Worm (Caenorhabditis elegans) whole organism, young adult: ENCODE data around the gene clec-73.
"Not testable (repeated sequence)": the region's sequence is repeated elsewhere in the genome, so short reads cannot be mapped to it uniquely, and the experiment has no call there.

ENCODE experiments used
- B0019.2 ChIP-seq: fragments of 200-800 bp; sonication (Bioruptor generic); conservative IDR thresholded peaks from 2 replicates; pipeline ENCODE4 v1.3.6; 2022; ENCODE audit warnings: missing genetic modification reagents, missing genetic modification characterization, missing compliant biosample characterization
- B0261.1 ChIP-seq: sonication (generic microtip); optimal IDR thresholded peaks from 2 replicates; lab custom pipeline; 2016; ENCODE audit warnings: mild to moderate bottlenecking, missing genetic modification characterization, moderate library complexity, missing compliant biosample characterization
- C06A6.2 ChIP-seq: fragments of 200-800 bp; sonication (Bioruptor generic); conservative IDR thresholded peaks from 2 replicates; pipeline ENCODE4 v1.3.6; 2022; ENCODE audit warnings: missing genetic modification characterization, missing compliant biosample characterization
- F10E7.11 ChIP-seq: sonication (generic microtip); optimal IDR thresholded peaks from 2 replicates; lab custom pipeline; 2017; ENCODE audit warnings: mild to moderate bottlenecking, missing genetic modification characterization, moderate library complexity, missing compliant biosample characterization
- F23B12.7 ChIP-seq: sonication (generic microtip); optimal IDR thresholded peaks from 2 replicates; lab custom pipeline; 2017; ENCODE audit warnings: missing genetic modification characterization, mild to moderate bottlenecking, missing compliant biosample characterization, antibody characterized with exemption, moderate library complexity; ENCODE audit not compliant: insufficient read depth
- F33H1.4 ChIP-seq: fragments of 200-800 bp; sonication (Bioruptor generic); IDR thresholded peaks from 2 replicates; pipeline ENCODE4 v1.3.6; 2022; ENCODE audit warnings: missing genetic modification reagents, missing genetic modification characterization, missing compliant biosample characterization
- F49E8.2 ChIP-seq: sonication (generic microtip); optimal IDR thresholded peaks from 3 replicates; lab custom pipeline; 2017; ENCODE audit warnings: missing genetic modification characterization, mild to moderate bottlenecking, missing compliant biosample characterization, antibody characterized with exemption, moderate library complexity; ENCODE audit not compliant: insufficient read depth
- K11D2.4 ChIP-seq: fragments of 200-800 bp; sonication (Bioruptor generic); IDR thresholded peaks from 2 replicates; pipeline ENCODE4 v1.3.6; 2022; ENCODE audit warnings: missing genetic modification reagents, missing genetic modification characterization, missing compliant biosample characterization
- T26A5.8 ChIP-seq: sonication (generic microtip); optimal IDR thresholded peaks from 2 replicates; lab custom pipeline; 2016; ENCODE audit warnings: missing genetic modification characterization, missing compliant biosample characterization
- Y67H2A.10 ChIP-seq: fragments of 200-800 bp; sonication (Bioruptor generic); conservative IDR thresholded peaks from 2 replicates; pipeline ENCODE4 v1.3.6; 2022; ENCODE audit warnings: missing genetic modification reagents, missing genetic modification characterization, missing compliant biosample characterization
- aptf-3 ChIP-seq: fragments of 200-800 bp; sonication (Bioruptor generic); IDR thresholded peaks from 2 replicates; pipeline ENCODE4 v1.3.6; 2022; ENCODE audit warnings: missing genetic modification characterization, missing compliant biosample characterization
- ceh-100 ChIP-seq: fragments of 200-800 bp; sonication (Bioruptor generic); IDR thresholded peaks from 2 replicates; pipeline ENCODE4 v1.3.6; 2022; ENCODE audit warnings: missing genetic modification reagents, missing genetic modification characterization, missing compliant biosample characterization
- ceh-91 ChIP-seq: fragments of 200-800 bp; sonication (Bioruptor generic); IDR thresholded peaks from 2 replicates; pipeline ENCODE4 v1.3.6; 2022; ENCODE audit warnings: missing genetic modification reagents, missing genetic modification characterization, missing compliant biosample characterization
- chd-7 ChIP-seq: sonication (generic microtip); optimal IDR thresholded peaks from 2 replicates; lab custom pipeline; 2016; ENCODE audit warnings: mild to moderate bottlenecking, missing genetic modification characterization, moderate library complexity, missing compliant biosample characterization
- die-1 ChIP-seq: sonication (generic microtip); optimal IDR thresholded peaks from 2 replicates; lab custom pipeline; 2016; ENCODE audit warnings: missing genotype, mild to moderate bottlenecking, missing genetic modification characterization, missing compliant biosample characterization
- ets-4 ChIP-seq: fragments of 200-800 bp; sonication (Bioruptor generic); optimal IDR thresholded peaks from 2 replicates; lab custom pipeline; 2018; ENCODE audit warnings: mild to moderate bottlenecking, missing genetic modification characterization, missing compliant biosample characterization
- him-1 ChIP-seq: sonication (generic microtip); optimal IDR thresholded peaks from 2 replicates; lab custom pipeline; 2016; ENCODE audit warnings: missing genotype, missing genetic modification reagents, missing genetic modification characterization, missing compliant biosample characterization
- hlh-12 ChIP-seq: sonication (generic microtip); optimal IDR thresholded peaks from 2 replicates; lab custom pipeline; 2016; ENCODE audit warnings: missing genetic modification characterization, missing compliant biosample characterization
- hmg-1.2 ChIP-seq: fragments of 200-800 bp; sonication (Bioruptor generic); IDR thresholded peaks from 2 replicates; pipeline ENCODE4 v1.3.6; 2022; ENCODE audit warnings: missing genetic modification reagents, missing genetic modification characterization, missing compliant biosample characterization
- lsy-27 ChIP-seq: sonication (generic microtip); optimal IDR thresholded peaks from 2 replicates; lab custom pipeline; 2017; ENCODE audit warnings: missing genetic modification characterization, mild to moderate bottlenecking, missing compliant biosample characterization, antibody characterized with exemption, missing genotype, borderline replicate concordance; ENCODE audit not compliant: insufficient read depth
- madf-10 ChIP-seq: sonication (generic microtip); optimal IDR thresholded peaks from 2 replicates; lab custom pipeline; 2016; ENCODE audit warnings: mild to moderate bottlenecking, missing genetic modification characterization, missing compliant biosample characterization
- mel-28 ChIP-seq: sonication (generic microtip); optimal IDR thresholded peaks from 2 replicates; lab custom pipeline; 2016; ENCODE audit warnings: borderline replicate concordance, mild to moderate bottlenecking, missing genetic modification characterization, missing compliant biosample characterization
- nfya-1 ChIP-seq: sonication (generic microtip); optimal IDR thresholded peaks from 2 replicates; lab custom pipeline; 2017; ENCODE audit warnings: antibody characterized with exemption, missing compliant biosample characterization, missing genetic modification characterization, borderline replicate concordance; ENCODE audit not compliant: insufficient read depth
- nhr-179 ChIP-seq: sonication (generic microtip); optimal IDR thresholded peaks from 2 replicates; lab custom pipeline; 2016; ENCODE audit warnings: mild to moderate bottlenecking, missing genetic modification characterization, missing compliant biosample characterization
- nhr-27 ChIP-seq: fragments of 200-800 bp; sonication (Bioruptor generic); optimal IDR thresholded peaks from 2 replicates; lab custom pipeline; 2018; ENCODE audit warnings: mild to moderate bottlenecking, missing genetic modification characterization, moderate library complexity, missing compliant biosample characterization
- nhr-80 ChIP-seq: sonication (generic microtip); optimal IDR thresholded peaks from 2 replicates; lab custom pipeline; 2016; ENCODE audit warnings: missing genetic modification characterization, missing compliant biosample characterization
- pha-4 ChIP-seq: fragments of 150-350 bp; sonication (generic microtip); optimal IDR thresholded peaks from 2 replicates; lab custom pipeline; 2014; ENCODE audit warnings: missing biosample characterization, missing genetic modification reagents, missing genetic modification characterization
- rpc-1 ChIP-seq, 2 experiments: fragments of 150-350 bp in 1 of 2; sonication (generic microtip) in 1 of 2; optimal IDR thresholded peaks; 2 replicates each; lab custom pipeline; 2014 to 2018; ENCODE audit warnings: missing biosample characterization in 1 of 2, missing genetic modification characterization in 1 of 2, missing genetic modification reagents in 1 of 2, missing genotype in 1 of 2
- sea-2 ChIP-seq: fragments of 200-800 bp; sonication (Bioruptor generic); IDR thresholded peaks from 2 replicates; pipeline ENCODE4 v1.3.6; 2022; ENCODE audit warnings: missing genetic modification characterization, missing compliant biosample characterization
- snpc-3.4 ChIP-seq: sonication (generic microtip); optimal IDR thresholded peaks from 2 replicates; lab custom pipeline; 2017; ENCODE audit warnings: missing genetic modification characterization, mild to moderate bottlenecking, missing compliant biosample characterization, antibody characterized with exemption, moderate library complexity, missing genotype, missing genetic modification reagents
- tbp1 ChIP-seq: fragments of 200-800 bp; sonication (Bioruptor generic); optimal IDR thresholded peaks from 2 replicates; lab custom pipeline; 2018; ENCODE audit warnings: mild to moderate bottlenecking, missing genetic modification characterization, missing compliant biosample characterization
- tlf-1 ChIP-seq: fragments of 200-800 bp; sonication (Bioruptor generic); optimal IDR thresholded peaks from 2 replicates; lab custom pipeline; 2018; ENCODE audit warnings: mild to moderate bottlenecking, missing genetic modification characterization, missing compliant biosample characterization
- unc-130 ChIP-seq: sonication (generic microtip); optimal IDR thresholded peaks from 2 replicates; lab custom pipeline; 2016; ENCODE audit warnings: missing genetic modification reagents, missing genetic modification characterization, missing compliant biosample characterization
- unc-62 ChIP-seq: fragments of 150-350 bp; optimal IDR thresholded peaks from 2 replicates; lab custom pipeline; 2014; ENCODE audit warnings: missing biosample characterization, missing genetic modification reagents, missing genetic modification characterization
- zim-3 ChIP-seq: sonication (generic microtip); optimal IDR thresholded peaks from 2 replicates; lab custom pipeline; 2017; ENCODE audit warnings: mild to moderate bottlenecking, missing genetic modification characterization, moderate library complexity, missing compliant biosample characterization
- ztf-22 ChIP-seq: fragments of 200-800 bp; sonication (Bioruptor generic); optimal IDR thresholded peaks from 2 replicates; lab custom pipeline; 2018; ENCODE audit warnings: mild to moderate bottlenecking, missing genetic modification characterization, moderate library complexity, missing compliant biosample characterization

Gene clec-73

DNA sequence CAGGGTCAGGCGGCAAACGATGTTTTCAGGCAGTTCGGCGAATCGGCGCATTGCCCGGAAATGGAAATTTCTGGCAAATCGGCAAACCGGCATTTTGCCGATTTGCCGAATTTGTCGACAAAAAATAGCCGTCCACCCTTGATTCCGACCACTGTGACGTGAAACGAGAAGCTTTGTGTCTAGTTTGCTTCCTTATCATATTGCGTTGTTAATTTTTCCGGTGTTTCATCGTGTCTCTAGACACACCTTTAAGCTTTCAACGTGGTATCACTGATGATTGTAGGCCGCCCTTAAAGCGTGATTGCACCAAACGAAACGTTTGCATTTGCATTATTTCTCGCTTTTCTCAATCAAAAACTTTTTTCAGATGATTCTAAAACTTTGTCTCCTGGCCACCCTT, 18.9 kb downstream of the clec-73 start, which contains the start of gene clec-71:
Gene clec-71, plus strand, starts transcription at position 362 of the 400 bp plus-strand sequence.
- no peak for TF ChIP-seq B0261.1 (tag; lab: Kevin White, UChicago)
- no peak for TF ChIP-seq zim-3
- no peak for TF ChIP-seq unc-62 (GFP tag; lab: Kevin White, UChicago)
- no peak for TF ChIP-seq nhr-27 (tag; lab: Kevin White, UChicago)
- no peak for TF ChIP-seq C06A6.2
- no peak for TF ChIP-seq F10E7.11 (tag; lab: Kevin White, UChicago)
- TF ChIP-seq ceh-100 (GFP tag; lab: Robert Waterston, UW) = no peak
- no peak for TF ChIP-seq sea-2

DNA sequence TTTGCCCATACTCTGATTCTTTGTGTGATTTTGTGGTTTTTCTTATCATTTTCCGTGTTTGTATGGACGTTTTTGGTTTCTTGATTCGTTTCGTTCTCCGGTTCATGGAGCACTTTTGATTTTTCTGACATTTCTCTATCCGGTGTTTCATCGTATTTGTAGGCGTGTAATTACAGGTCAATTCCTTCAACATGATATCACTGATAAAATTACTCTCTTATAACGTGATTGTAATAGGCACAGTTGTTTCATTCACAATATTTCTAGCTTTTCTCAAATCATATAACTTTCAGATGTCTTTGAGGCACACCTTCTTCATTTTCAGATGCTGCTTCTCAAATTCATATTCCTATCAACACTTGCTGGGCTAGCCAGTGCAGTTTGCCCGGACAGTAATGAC, 23.6 kb downstream of the clec-73 start, which contains the start of gene clec-70:
Gene clec-70, plus strand, starts transcription at position 301 of the 400 bp plus-strand sequence.
- TF ChIP-seq F23B12.7 (tag; lab: Kevin White, UChicago); hmg-1.2 (GFP tag; lab: Robert Waterston, UW); B0019.2 (GFP tag; lab: Robert Waterston, UW): not testable (repeated sequence)
- TF ChIP-seq, all 124 proteins: peak for 0; not testable (repeated sequence) for 124

DNA sequence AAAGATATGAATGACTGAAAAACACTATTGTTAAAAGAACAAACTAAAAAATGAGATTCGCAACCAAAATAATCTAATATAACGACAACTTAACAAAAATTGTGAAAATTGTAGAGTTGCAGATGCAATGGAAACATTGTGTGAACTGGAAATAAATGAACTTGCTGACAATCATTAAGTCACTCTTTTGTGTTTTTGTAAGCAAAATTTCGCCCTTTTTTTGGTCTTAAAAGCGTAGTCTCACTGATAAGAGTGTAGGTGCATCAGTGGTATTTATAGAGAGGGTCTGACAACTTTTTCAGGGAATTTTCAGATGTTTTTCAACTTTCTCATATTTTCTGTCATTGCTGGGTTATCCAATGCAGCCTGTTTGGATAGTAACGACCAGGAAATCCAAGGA, 29.9 kb downstream of the clec-73 start, which contains the start of gene clec-68:
Gene clec-68, plus strand, starts transcription at position 301 of the 400 bp plus-strand sequence.
- TF ChIP-seq snpc-3.4 = no peak
- no peak for TF ChIP-seq ets-4 (GFP tag; lab: Kevin White, UChicago)
- no peak for TF ChIP-seq him-1 (tag; lab: Kevin White, UChicago)
- no peak for TF ChIP-seq mel-28
- TF ChIP-seq madf-10 = no peak
- no peak for TF ChIP-seq F33H1.4 (GFP tag; lab: Robert Waterston, UW)
- no peak for TF ChIP-seq nhr-179
- no peak for TF ChIP-seq chd-7 (tag; lab: Kevin White, UChicago)

DNA sequence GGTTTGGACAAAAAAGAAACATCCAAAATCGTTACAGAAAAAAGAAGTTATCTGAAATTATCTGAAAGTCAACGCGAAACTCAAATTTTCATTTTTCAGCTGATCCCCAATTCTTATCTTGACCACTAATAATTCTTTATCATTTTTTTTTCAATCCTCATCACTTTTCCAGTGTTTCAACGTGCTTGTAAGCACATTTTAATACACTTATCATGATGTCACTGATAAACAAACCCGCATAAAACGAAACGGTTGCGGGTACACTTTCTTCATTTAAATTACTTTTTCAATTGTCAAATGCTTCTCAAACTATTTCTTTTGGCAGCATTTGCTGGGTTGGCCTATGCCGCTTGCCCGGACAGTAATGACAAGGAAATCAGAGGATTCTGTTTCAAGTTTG, 34.1 kb downstream of the clec-73 start, which contains the start of gene clec-67:
Gene clec-67, plus strand, starts transcription at position 268 of the 400 bp plus-strand sequence.
- TF ChIP-seq aptf-3 (GFP tag; lab: Robert Waterston, UW) (no peak), tlf-1 (GFP tag; lab: Kevin White, UChicago) (no peak), nhr-80 (tag; lab: Kevin White, UChicago) (peak; percentile 44), pha-4 (tag; lab: Kevin White, UChicago) (no peak)
- TF ChIP-seq, all 124 proteins: peak for 1

DNA sequence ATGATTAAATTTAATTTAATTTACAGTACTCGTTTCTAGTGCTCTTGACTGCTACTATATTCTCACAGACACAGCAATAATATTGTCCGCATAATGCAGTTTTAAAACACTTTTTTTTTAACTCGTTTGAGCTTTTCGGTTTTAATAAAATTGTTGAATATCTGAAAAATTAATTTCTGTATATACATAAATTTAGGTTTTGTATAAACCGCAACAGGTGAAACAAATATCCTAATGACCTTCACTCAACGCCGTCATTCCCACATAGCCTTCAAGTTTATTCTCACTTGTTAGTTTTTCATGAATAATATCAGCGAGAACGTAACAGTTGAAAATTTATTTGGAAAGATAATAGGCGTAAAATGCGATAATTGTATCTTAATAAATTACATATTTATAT, 36.5 kb downstream of the clec-73 start, which contains the start of gene srz-19:
Gene srz-19, plus strand, starts transcription at position 301 of the 400 bp plus-strand sequence.
- TF ChIP-seq him-1 (tag; lab: Kevin White, UChicago) (no peak), ceh-91 (GFP tag; lab: Robert Waterston, UW) (no peak)

DNA sequence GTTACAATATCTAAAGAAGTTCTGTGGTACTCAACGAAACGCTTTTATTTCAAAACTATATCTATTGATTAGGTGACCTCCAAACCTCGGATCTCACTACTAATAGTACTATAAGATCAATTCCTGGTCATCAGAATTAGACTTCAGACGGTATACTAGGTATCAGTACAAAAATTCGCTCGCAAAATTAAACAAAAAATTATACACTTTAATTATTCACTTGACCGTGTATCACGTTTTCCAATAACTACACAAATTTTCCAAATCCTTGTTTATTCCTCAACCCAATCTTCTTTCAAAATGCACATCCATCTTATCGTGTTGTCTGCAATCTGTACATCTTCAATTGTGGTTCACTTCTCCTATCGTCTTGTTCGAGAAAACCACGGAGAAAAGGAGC, 37.8 kb downstream of the clec-73 start, which contains the start of gene F56D6.23:
Gene F56D6.23, plus strand, starts transcription at position 301 of the 400 bp plus-strand sequence.
- TF ChIP-seq chd-7 (tag; lab: Kevin White, UChicago) (no peak), Y67H2A.10 (GFP tag; lab: Robert Waterston, UW) (no peak), lsy-27 (tag; lab: Kevin White, UChicago) (no peak), F33H1.4 (GFP tag; lab: Robert Waterston, UW) (no peak), rpc-1 (optimal IDR thresholded peaks at IDR 0.05; lab: Kevin White, UChicago) (no peak), rpc-1 (tag; optimal IDR thresholded peaks at IDR 0.05; lab: Kevin White, UChicago) (no peak), ztf-22 (no peak), K11D2.4 (no peak), B0261.1 (tag; lab: Kevin White, UChicago) (no peak), die-1 (tag; lab: Kevin White, UChicago) (no peak), unc-130 (no peak), F49E8.2 (tag; lab: Kevin White, UChicago) (no peak), T26A5.8 (tag; lab: Kevin White, UChicago) (no peak), tbp1 (GFP tag; lab: Kevin White, UChicago) (no peak), hlh-12 (tag; lab: Kevin White, UChicago) (no peak), tlf-1 (GFP tag; lab: Kevin White, UChicago) (no peak), nfya-1 (no peak), nhr-179 (no peak)
